Worm (Caenorhabditis elegans) whole organism, mixed stage, embryonic: ENCODE data around the gene Y50E8A.12.

Source experiments
- elt-1 ChIP-seq: sonication (generic microtip); optimal IDR thresholded peaks from 2 replicates; lab custom pipeline; 2017; ENCODE audit warnings: missing genetic modification characterization, mild to moderate bottlenecking, missing compliant biosample characterization, antibody characterized with exemption, moderate library complexity, borderline replicate concordance; ENCODE audit not compliant: insufficient read depth
- mab-5 ChIP-seq: fragments of 150-350 bp; optimal IDR thresholded peaks from 2 replicates; lab custom pipeline; 2014; ENCODE audit warnings: missing biosample characterization, missing genetic modification characterization
- nhr-76 ChIP-seq: sonication (generic microtip); optimal IDR thresholded peaks from 2 replicates; lab custom pipeline; 2017; ENCODE audit warnings: missing biosample characterization, missing genetic modification characterization

ce11 chrV:14815500-14815899, 31.5 kb upstream of the Y50E8A.12 start, which contains the start of gene rin-1:
- TF ChIP-seq nhr-76 (no peak), elt-1 (tag; lab: Kevin White, UChicago) (no peak), mab-5 (no peak)
